Worm (Caenorhabditis elegans): ENCODE results near the gene Y44F5A.1.

ce11 chrIII:4244285-4244684 is 3.2 kb downstream of the Y44F5A.1 start, which contains the start of gene zhit-2:
- TF ChIP-seq ceh-14 (tag; optimal IDR thresholded peaks at IDR 0.05) (no peak), pha-4 (tag; optimal IDR thresholded peaks at IDR 0.05) (no peak), unc-55 (GFP tag; optimal IDR thresholded peaks at IDR 0.05) (no peak), lin-11 (tag; optimal IDR thresholded peaks at IDR 0.05) (no peak), madf-2 (tag; optimal IDR thresholded peaks at IDR 0.05) (no peak)
